Worm (Caenorhabditis elegans) whole organism, late embryonic: ENCODE measurements around the gene mop-25.2.

Source experiments
- ceh-22 ChIP-seq: sonication (generic microtip); optimal IDR thresholded peaks from 2 replicates; lab custom pipeline; 2017; ENCODE audit warnings: missing biosample characterization, missing genetic modification characterization
- ceh-6 ChIP-seq: fragments of 200-800 bp; sonication (Bioruptor generic); optimal IDR thresholded peaks from 2 replicates; lab custom pipeline; 2018; ENCODE audit warnings: mild to moderate bottlenecking, missing genetic modification characterization, missing compliant biosample characterization
- elt-2 ChIP-seq: sonication (generic microtip); optimal IDR thresholded peaks from 2 replicates; lab custom pipeline; 2016; ENCODE audit warnings: missing genetic modification reagents, missing genetic modification characterization, missing compliant biosample characterization
- hlh-8 ChIP-seq: sonication (generic microtip); optimal IDR thresholded peaks from 2 replicates; lab custom pipeline; 2016; ENCODE audit warnings: missing genotype, missing genetic modification characterization, missing compliant biosample characterization
- odd-2 ChIP-seq: sonication (generic microtip); optimal IDR thresholded peaks from 2 replicates; lab custom pipeline; 2017; ENCODE audit warnings: antibody characterized with exemption, mild to moderate bottlenecking, missing genetic modification characterization, missing compliant biosample characterization
- pha-4 ChIP-seq: fragments of 150-350 bp; optimal IDR thresholded peaks from 2 replicates; lab custom pipeline; 2018; ENCODE audit warnings: missing biosample characterization, missing genetic modification reagents, missing genetic modification characterization
- unc-86 ChIP-seq: sonication (generic microtip); optimal IDR thresholded peaks from 2 replicates; lab custom pipeline; 2016; ENCODE audit warnings: missing genetic modification characterization, missing compliant biosample characterization

- TF ChIP-seq ceh-22 (no peak), elt-2 (tag; lab: Kevin White, UChicago) (no peak), hlh-8 (tag; lab: Kevin White, UChicago) (no peak), ceh-6 (GFP tag; lab: Kevin White, UChicago) (no peak), pha-4 (tag; lab: Kevin White, UChicago) (no peak), unc-86 (tag; lab: Kevin White, UChicago) (no peak), odd-2 (tag; lab: Kevin White, UChicago) (no peak)
Measured at ce11 chrII:9653679-9654078, 49.8 kb downstream of the mop-25.2 start, which contains the start of gene ZK1307.2.
